Fruit fly (Drosophila melanogaster) whole organism, wandering third instar larva: ENCODE results near the gene TSG101.
A peak's percentile ranks its signal among the peaks of the same experiment; 100 is the strongest.

Source experiments
- Abd-B ChIP-seq: fragments of >200 bp; optimal IDR thresholded peaks from 2 replicates; lab custom pipeline; 2017; ENCODE audit warnings: missing biosample characterization, missing genetic modification characterization
- CG9705 ChIP-seq: fragments of 200-800 bp; sonication (Bioruptor generic); optimal IDR thresholded peaks from 2 replicates; lab custom pipeline; 2018; ENCODE audit warnings: missing biosample characterization, mild to moderate bottlenecking, missing genetic modification characterization
- CrebA ChIP-seq: fragments of 200-800 bp; sonication (Bioruptor generic); optimal IDR thresholded peaks from 2 replicates; lab custom pipeline; 2016; ENCODE audit warnings: missing biosample characterization, mild to moderate bottlenecking, missing genetic modification characterization, borderline replicate concordance
- Dif ChIP-seq: fragments of 200-275, 200-300 bp; sonication (Bioruptor generic); optimal IDR thresholded peaks from 2 replicates; lab custom pipeline; 2018; ENCODE audit warnings: missing biosample characterization, missing genetic modification characterization; ENCODE audit not compliant: partially characterized antibody
- GATAd ChIP-seq: sonication (Bioruptor generic); optimal IDR thresholded peaks from 2 replicates; lab custom pipeline; 2016; ENCODE audit warnings: missing biosample characterization, missing genetic modification characterization
- HLH106 ChIP-seq: fragments of 200-800 bp; optimal IDR thresholded peaks from 3 replicates; lab custom pipeline; 2019; ENCODE audit warnings: missing biosample characterization, mild to moderate bottlenecking, missing genetic modification characterization, moderate library complexity
- Hnf4 ChIP-seq: fragments of 200-800 bp; sonication (Bioruptor generic); optimal IDR thresholded peaks from 2 replicates; lab custom pipeline; 2016; ENCODE audit warnings: missing biosample characterization, mild to moderate bottlenecking, missing genetic modification characterization
- Hr83 ChIP-seq: fragments of 200-300 bp; sonication (Bioruptor generic); optimal IDR thresholded peaks from 2 replicates; lab custom pipeline; 2016; ENCODE audit warnings: missing biosample characterization, mild to moderate bottlenecking, missing genetic modification characterization, moderate library complexity; ENCODE audit not compliant: poor library complexity, severe bottlenecking
- Jra ChIP-seq: sonication (Bioruptor generic); optimal IDR thresholded peaks from 2 replicates; lab custom pipeline; 2016; ENCODE audit warnings: missing biosample characterization, missing genetic modification characterization
- Mio ChIP-seq: sonication (Bioruptor generic); optimal IDR thresholded peaks from 2 replicates; lab custom pipeline; 2016; ENCODE audit warnings: missing biosample characterization, missing genetic modification characterization
- Myc ChIP-seq: fragments of >200 bp; optimal IDR thresholded peaks from 2 replicates; lab custom pipeline; 2017
- N ChIP-seq: fragments of >200 bp; optimal IDR thresholded peaks from 2 replicates; lab custom pipeline; 2018; ENCODE audit warnings: missing biosample characterization, missing external identifiers, missing genetic modification characterization
- OdsH ChIP-seq: fragments of 200-800 bp; sonication (Bioruptor generic); optimal IDR thresholded peaks from 2 replicates; lab custom pipeline; 2016; ENCODE audit warnings: missing biosample characterization, mild to moderate bottlenecking, missing genetic modification characterization
- Rel ChIP-seq, 2 experiments: fragments of 200-800 bp; sonication (Bioruptor generic) in 1 of 2; optimal IDR thresholded peaks; 2 replicates in 1 of 2; 3 replicates in 1 of 2; lab custom pipeline; 2016 to 2019; ENCODE audit warnings: mild to moderate bottlenecking in 2 of 2, missing biosample characterization in 2 of 2, missing genetic modification characterization in 2 of 2, moderate library complexity in 1 of 2
- Sp1 ChIP-seq: fragments of 200-800 bp; sonication (Bioruptor generic); optimal IDR thresholded peaks from 3 replicates; lab custom pipeline; 2019; ENCODE audit warnings: missing biosample characterization, mild to moderate bottlenecking, missing genetic modification characterization, moderate library complexity
- Vsx2 ChIP-seq: fragments of 200-300, 225-300 bp; sonication (Bioruptor generic); optimal IDR thresholded peaks from 2 replicates; lab custom pipeline; 2018; ENCODE audit warnings: missing biosample characterization, missing genetic modification characterization; ENCODE audit not compliant: partially characterized antibody
- br ChIP-seq: fragments of 200-800 bp; sonication (Bioruptor generic); optimal IDR thresholded peaks from 2 replicates; lab custom pipeline; 2016; ENCODE audit warnings: missing biosample characterization, missing genetic modification characterization
- brk ChIP-seq: fragments of 200-800 bp; sonication (Bioruptor generic); optimal IDR thresholded peaks from 2 replicates; lab custom pipeline; 2016; ENCODE audit warnings: missing biosample characterization, mild to moderate bottlenecking, missing genetic modification characterization
- dl ChIP-seq, 2 experiments: fragments of 175-275, 200-275 bp in 1 of 2; fragments of 200-275 bp in 1 of 2; sonication (Bioruptor generic); optimal IDR thresholded peaks; lab custom pipeline; 2018; ENCODE audit warnings: mild to moderate bottlenecking in 2 of 2, missing biosample characterization in 2 of 2, missing genetic modification characterization in 2 of 2, moderate library complexity in 2 of 2; ENCODE audit not compliant: partially characterized antibody in 2 of 2, insufficient read depth in 1 of 2
- dmrt93B ChIP-seq: fragments of 200-800 bp; sonication (Bioruptor generic); optimal IDR thresholded peaks from 2 replicates; lab custom pipeline; 2018; ENCODE audit warnings: missing biosample characterization, mild to moderate bottlenecking, missing genetic modification characterization
- dsf ChIP-seq: sonication (Bioruptor generic); optimal IDR thresholded peaks from 2 replicates; lab custom pipeline; 2016; ENCODE audit warnings: missing biosample characterization, missing genetic modification characterization, borderline replicate concordance
- ey ChIP-seq: fragments of 200-800 bp; sonication (Bioruptor generic); optimal IDR thresholded peaks from 2 replicates; lab custom pipeline; 2016; ENCODE audit warnings: missing biosample characterization, missing genetic modification characterization
- foxo ChIP-seq, 2 experiments: fragments of 200-800 bp; sonication (Bioruptor generic); optimal IDR thresholded peaks; 2 replicates in 1 of 2; 3 replicates in 1 of 2; lab custom pipeline; 2016 to 2017; ENCODE audit warnings: missing biosample characterization in 2 of 2, missing genetic modification characterization in 2 of 2
- fru ChIP-seq: fragments of 200-800 bp; sonication (Bioruptor generic); optimal IDR thresholded peaks from 3 replicates; lab custom pipeline; 2016; ENCODE audit warnings: missing biosample characterization, mild to moderate bottlenecking, missing genetic modification characterization
- h ChIP-seq: fragments of 200-800 bp; sonication (Bioruptor generic); optimal IDR thresholded peaks from 3 replicates; lab custom pipeline; 2016; ENCODE audit warnings: missing biosample characterization, mild to moderate bottlenecking, missing genetic modification characterization
- jim ChIP-seq: fragments of 175-275, 200-325 bp; sonication (Bioruptor generic); optimal IDR thresholded peaks from 2 replicates; lab custom pipeline; 2016; ENCODE audit warnings: missing biosample characterization, mild to moderate bottlenecking, missing genetic modification characterization
- lola ChIP-seq: fragments of >200 bp; optimal IDR thresholded peaks from 2 replicates; lab custom pipeline; 2017; ENCODE audit warnings: missing biosample characterization, missing genetic modification characterization
- pan ChIP-seq: fragments of >200 bp; optimal IDR thresholded peaks from 2 replicates; lab custom pipeline; 2017
- psq ChIP-seq: fragments of 200-800 bp; sonication (Bioruptor generic); optimal IDR thresholded peaks from 3 replicates; lab custom pipeline; 2017; ENCODE audit warnings: missing biosample characterization, mild to moderate bottlenecking, missing genetic modification characterization, moderate library complexity
- rgr ChIP-seq: fragments of 200-800 bp; sonication (Bioruptor generic); optimal IDR thresholded peaks from 3 replicates; lab custom pipeline; 2016; ENCODE audit warnings: missing biosample characterization, mild to moderate bottlenecking, missing genetic modification characterization
- sage ChIP-seq: fragments of 200-800 bp; sonication (Bioruptor generic); optimal IDR thresholded peaks from 2 replicates; lab custom pipeline; 2016; ENCODE audit warnings: missing biosample characterization, mild to moderate bottlenecking, missing genetic modification characterization
- sv ChIP-seq: fragments of 200-800 bp; sonication (Bioruptor generic); optimal IDR thresholded peaks from 3 replicates; lab custom pipeline; 2016; ENCODE audit warnings: missing biosample characterization, missing genetic modification characterization
- tai ChIP-seq: sonication (Bioruptor generic); optimal IDR thresholded peaks from 2 replicates; lab custom pipeline; 2016; ENCODE audit warnings: missing biosample characterization, missing genetic modification characterization
- usp ChIP-seq: fragments of >200 bp; optimal IDR thresholded peaks from 2 replicates; lab custom pipeline; 2017; ENCODE audit warnings: missing biosample characterization, missing genetic modification characterization
- woc ChIP-seq: sonication (Bioruptor generic); optimal IDR thresholded peaks from 2 replicates; lab custom pipeline; 2016; ENCODE audit warnings: missing biosample characterization, mild to moderate bottlenecking, missing genetic modification characterization

The TSG101 gene

dm6 chr3L:16807558-16807957 lies 34.5 kb upstream of the TSG101 start, which contains the start of gene CG9674:
Gene CG9674 (minus strand): TSS chr3L:16807731.
- no peak for TF ChIP-seq woc (GFP tag; lab: Kevin White, UChicago)
- TF ChIP-seq CG9705, result no peak
- TF ChIP-seq dl (GFP tag; optimal IDR thresholded peaks at IDR 0.05; lab: Kevin White, UChicago; ENCODE audit: insufficient read depth in 1 of 2, partially characterized antibody in 2 of 2), result no peak
- TF ChIP-seq pan (lab: Kevin White, UChicago), result no peak
- TF ChIP-seq GATAd, result no peak
- no peak for TF ChIP-seq CrebA (GFP tag; lab: Kevin White, UChicago)
- no peak for TF ChIP-seq Sp1
- TF ChIP-seq Mio (GFP tag; lab: Kevin White, UChicago), result no peak
- no peak for TF ChIP-seq lola (GFP tag; lab: Kevin White, UChicago)
- TF ChIP-seq brk (GFP tag; lab: Kevin White, UChicago), result no peak
- no peak for TF ChIP-seq Myc
- TF ChIP-seq OdsH (GFP tag; lab: Kevin White, UChicago), result no peak
- TF ChIP-seq, all 38 proteins: peak for 0

- peak; percentile 38 for TF ChIP-seq Myc
- peak; percentile 1 for TF ChIP-seq Hnf4 (GFP tag; lab: Kevin White, UChicago)
- TF ChIP-seq Rel (GFP tag; optimal IDR thresholded peaks at IDR 0.05; lab: Kevin White, UChicago), result no peak
- peak; percentile 36 for TF ChIP-seq Rel (tag; optimal IDR thresholded peaks at IDR 0.05; lab: Kevin White, UChicago)
- TF ChIP-seq dl (GFP tag; optimal IDR thresholded peaks at IDR 0.05; lab: Kevin White, UChicago; ENCODE audit: insufficient read depth in 1 of 2, partially characterized antibody in 2 of 2), result peak in 1 of 2 experiments; percentile 69
- TF ChIP-seq Vsx2 (GFP tag; lab: Kevin White, UChicago), result peak; percentile 73
- peak; percentile 3 for TF ChIP-seq Hr83 (GFP tag; lab: Kevin White, UChicago)
- no peak for TF ChIP-seq woc (GFP tag; lab: Kevin White, UChicago)
- TF ChIP-seq Abd-B (GFP tag; lab: Kevin White, UChicago), result no peak
- TF ChIP-seq psq (GFP tag; lab: Kevin White, UChicago), result no peak
- TF ChIP-seq lola (GFP tag; lab: Kevin White, UChicago), result no peak
- TF ChIP-seq HLH106 (tag; lab: Kevin White, UChicago), result peak; percentile 0
- TF ChIP-seq GATAd, result no peak
- TF ChIP-seq h, result peak; percentile 16
- TF ChIP-seq Dif (GFP tag; lab: Kevin White, UChicago), result peak; percentile 95
Observed at dm6 chr3L:16808139-16808538, 34.0 kb upstream of the TSG101 start.

dm6 chr3L:16810512-16810911 lies 31.6 kb upstream of the TSG101 start:
- TF ChIP-seq CrebA (GFP tag; lab: Kevin White, UChicago) (no peak), psq (GFP tag; lab: Kevin White, UChicago) (no peak), CG9705 (no peak), sage (GFP tag; lab: Kevin White, UChicago) (no peak), pan (lab: Kevin White, UChicago) (no peak), Myc (no peak), dmrt93B (GFP tag; lab: Kevin White, UChicago) (no peak), brk (GFP tag; lab: Kevin White, UChicago) (no peak), foxo (GFP tag; optimal IDR thresholded peaks at IDR 0.05; lab: Kevin White, UChicago) (no peak), Hr83 (GFP tag; lab: Kevin White, UChicago) (no peak), Abd-B (GFP tag; lab: Kevin White, UChicago) (no peak), Jra (no peak), woc (GFP tag; lab: Kevin White, UChicago) (no peak), Hnf4 (GFP tag; lab: Kevin White, UChicago) (no peak), dsf (GFP tag; lab: Kevin White, UChicago) (no peak)
- TF ChIP-seq, all 38 proteins: peak for 0

dm6 chr3L:16811908-16812307 lies 30.2 kb upstream of the TSG101 start:
- no peak for TF ChIP-seq OdsH (GFP tag; lab: Kevin White, UChicago)
- no peak for TF ChIP-seq tai (GFP tag; lab: Kevin White, UChicago)
- no peak for TF ChIP-seq sv
- TF ChIP-seq usp, result no peak
- peak; percentile 45 for TF ChIP-seq Vsx2 (GFP tag; lab: Kevin White, UChicago)
- peak; percentile 50 for TF ChIP-seq woc (GFP tag; lab: Kevin White, UChicago)
- no peak for TF ChIP-seq fru (GFP tag; lab: Kevin White, UChicago)
- TF ChIP-seq jim (GFP tag; lab: Kevin White, UChicago), result no peak
- TF ChIP-seq CrebA (GFP tag; lab: Kevin White, UChicago), result no peak
- TF ChIP-seq HLH106 (tag; lab: Kevin White, UChicago), result no peak
- peak in 1 of 2 experiments; percentile 42 for TF ChIP-seq foxo (GFP tag; optimal IDR thresholded peaks at IDR 0.05; lab: Kevin White, UChicago)
- no peak for TF ChIP-seq Sp1
- TF ChIP-seq N (GFP tag; lab: Kevin White, UChicago), result no peak
- TF ChIP-seq dl (GFP tag; optimal IDR thresholded peaks at IDR 0.05; lab: Kevin White, UChicago; ENCODE audit: insufficient read depth in 1 of 2, partially characterized antibody in 2 of 2), result no peak
- no peak for TF ChIP-seq Myc
- TF ChIP-seq brk (GFP tag; lab: Kevin White, UChicago), result no peak
- TF ChIP-seq Dif (GFP tag; lab: Kevin White, UChicago), result no peak
- no peak for TF ChIP-seq rgr (GFP tag; lab: Kevin White, UChicago)
- no peak for TF ChIP-seq lola (GFP tag; lab: Kevin White, UChicago)
- TF ChIP-seq br (GFP tag; lab: Kevin White, UChicago), result no peak
- TF ChIP-seq pan (lab: Kevin White, UChicago), result no peak
- peak; percentile 35 for TF ChIP-seq ey (GFP tag; lab: Kevin White, UChicago)
- TF ChIP-seq, all 38 proteins: peak for 4
